Worm (Caenorhabditis elegans) whole organism, young adult: ENCODE measurements around the gene lpr-5.

Experiments used
- bed-1 ChIP-seq: fragments of 200-800 bp; sonication (Bioruptor generic); IDR thresholded peaks from 2 replicates; pipeline ENCODE4 v1.3.6; 2022; ENCODE audit warnings: missing genetic modification reagents, missing genetic modification characterization, missing compliant biosample characterization
- dpl-1 ChIP-seq: fragments of 150-350 bp; optimal IDR thresholded peaks from 2 replicates; lab custom pipeline; 2014; ENCODE audit warnings: missing biosample characterization, missing genetic modification reagents, missing genetic modification characterization
- egl-44 ChIP-seq: fragments of 200-800 bp; sonication (Bioruptor generic); IDR thresholded peaks from 2 replicates; pipeline ENCODE4 v1.3.6; 2022; ENCODE audit warnings: missing genetic modification reagents, missing genetic modification characterization, missing compliant biosample characterization
- lsy-27 ChIP-seq: sonication (generic microtip); optimal IDR thresholded peaks from 2 replicates; lab custom pipeline; 2017; ENCODE audit warnings: missing genetic modification characterization, mild to moderate bottlenecking, missing compliant biosample characterization, antibody characterized with exemption, missing genotype, borderline replicate concordance; ENCODE audit not compliant: insufficient read depth
- nfya-1 ChIP-seq: sonication (generic microtip); optimal IDR thresholded peaks from 2 replicates; lab custom pipeline; 2017; ENCODE audit warnings: antibody characterized with exemption, missing compliant biosample characterization, missing genetic modification characterization, borderline replicate concordance; ENCODE audit not compliant: insufficient read depth
- nfya-2 ChIP-seq: fragments of 200-800 bp; sonication (Bioruptor generic); IDR thresholded peaks from 2 replicates; pipeline ENCODE4 v1.3.6; 2022; ENCODE audit warnings: missing genetic modification reagents, missing genetic modification characterization, missing compliant biosample characterization
- snpc-4 ChIP-seq, 5 experiments: fragments of 150-350 bp in 1 of 5; sonication (generic microtip) in 4 of 5; optimal IDR thresholded peaks; 2 replicates each; lab custom pipeline; 2014 to 2018; ENCODE audit warnings: missing genetic modification characterization in 5 of 5, missing biosample characterization in 3 of 5, antibody characterized with exemption in 2 of 5, mild to moderate bottlenecking in 2 of 5, missing compliant biosample characterization in 2 of 5, missing genotype in 2 of 5, moderate library complexity in 2 of 5, missing genetic modification reagents in 1 of 5
- tlf-1 ChIP-seq: fragments of 200-800 bp; sonication (Bioruptor generic); optimal IDR thresholded peaks from 2 replicates; lab custom pipeline; 2018; ENCODE audit warnings: mild to moderate bottlenecking, missing genetic modification characterization, missing compliant biosample characterization
- zim-3 ChIP-seq: sonication (generic microtip); optimal IDR thresholded peaks from 2 replicates; lab custom pipeline; 2017; ENCODE audit warnings: mild to moderate bottlenecking, missing genetic modification characterization, moderate library complexity, missing compliant biosample characterization
- ztf-6 ChIP-seq: fragments of 200-800 bp; sonication (Bioruptor generic); IDR thresholded peaks from 2 replicates; pipeline ENCODE4 v1.3.6; 2022; ENCODE audit warnings: missing genetic modification reagents, missing genetic modification characterization, missing compliant biosample characterization

DNA sequence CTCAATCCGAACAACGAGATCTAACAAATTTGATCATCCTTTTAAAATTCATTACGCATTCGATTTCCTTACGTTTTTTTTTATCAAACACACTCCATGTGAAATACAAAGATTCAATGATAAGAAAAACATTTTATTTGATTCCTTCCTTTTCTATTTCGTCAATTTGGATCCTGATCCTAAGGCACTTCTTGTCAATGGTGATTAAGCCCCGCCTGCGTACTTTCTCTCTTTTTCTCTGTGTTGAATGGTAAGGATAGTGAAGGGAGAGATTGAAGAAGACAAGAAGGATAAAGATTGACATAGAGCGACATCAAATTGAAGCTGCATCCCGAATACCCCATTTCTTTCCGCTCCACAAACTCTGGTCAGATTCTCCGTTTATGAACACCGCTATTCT, 47.3 kb downstream of the lpr-5 start, which contains the start of gene grd-1:
- no peak for TF ChIP-seq ztf-6
- no peak for TF ChIP-seq nfya-1 (tag; lab: Kevin White, UChicago)
- TF ChIP-seq lsy-27 (tag; lab: Kevin White, UChicago), result no peak
- no peak for TF ChIP-seq dpl-1 (GFP tag; lab: Kevin White, UChicago)
- no peak for TF ChIP-seq nfya-2 (GFP tag; lab: Robert Waterston, UW)
- TF ChIP-seq egl-44 (GFP tag; lab: Robert Waterston, UW), result no peak
- no peak for TF ChIP-seq zim-3 (tag; lab: Kevin White, UChicago)
- no peak for TF ChIP-seq snpc-4 (GFP tag; optimal IDR thresholded peaks at IDR 0.05; lab: Kevin White, UChicago)
- no peak for TF ChIP-seq snpc-4 (tag; optimal IDR thresholded peaks at IDR 0.05; lab: Kevin White, UChicago)
- no peak for TF ChIP-seq bed-1 (GFP tag; lab: Robert Waterston, UW)
- no peak for TF ChIP-seq tlf-1 (GFP tag; lab: Kevin White, UChicago)
